Comparison of ENCODE assay signal across 4 worm cellular contexts in the genomic region with DNA sequence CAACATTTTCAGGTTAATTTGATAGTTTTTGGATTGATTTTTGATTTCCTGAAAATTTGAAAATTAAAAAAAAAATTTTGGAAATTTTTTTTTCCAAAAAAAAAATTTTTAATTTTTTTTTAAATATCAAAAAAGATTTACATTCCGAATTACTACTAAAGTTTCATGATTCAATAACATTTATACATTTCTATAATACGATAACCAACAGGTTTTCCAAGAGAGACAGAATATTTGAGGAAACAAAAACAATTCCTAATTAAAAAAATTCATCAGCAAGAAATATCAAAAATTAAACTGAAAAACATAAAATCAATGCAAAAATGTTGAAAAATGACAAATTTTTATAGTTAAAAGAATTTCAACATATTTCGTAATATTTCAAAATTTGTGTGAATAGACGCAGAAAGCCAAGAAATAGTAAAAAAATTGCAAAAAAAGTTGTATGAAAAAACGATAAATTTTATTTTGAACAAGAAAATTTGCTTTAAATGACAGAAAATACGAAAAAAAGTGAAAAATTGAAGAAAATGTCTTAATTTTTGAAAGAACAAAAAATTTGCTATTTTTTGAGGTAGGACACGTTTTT.
TF ChIP-seq lines count a peak whose summit lies in the region.

A gene (minus strand): TSS at position 51 of the 589 bp plus-strand sequence.

TF ChIP-seq in whole organism, L1 larva, 84 proteins besides CTCF, POLR2A, EP300 and RAD21:
- TF ChIP-seq C16A3.4 (tag; optimal IDR thresholded peaks at IDR 0.05; lab: Kevin White, UChicago) (no peak), skn-1 (tag; optimal IDR thresholded peaks at IDR 0.05; lab: Kevin White, UChicago) (peak; percentile 44)

TF ChIP-seq in whole organism, L2 larva, 48 proteins besides CTCF, POLR2A, EP300 and RAD21:
- TF ChIP-seq gmeb-1 (tag; optimal IDR thresholded peaks at IDR 0.05; lab: Kevin White, UChicago): no peak
- TF ChIP-seq nhr-129 (tag; optimal IDR thresholded peaks at IDR 0.05; lab: Kevin White, UChicago): peak; percentile 5

TF ChIP-seq in whole organism, L4 larva, 104 proteins besides CTCF, POLR2A, EP300 and RAD21:
- TF ChIP-seq zip-2 (tag; optimal IDR thresholded peaks at IDR 0.05; lab: Kevin White, UChicago) (peak; percentile 93), daf-8 (GFP tag; IDR thresholded peaks at IDR 0.05; lab: Robert Waterston, UW) (no peak)

TF ChIP-seq in whole organism, young adult, 124 proteins besides CTCF, POLR2A, EP300 and RAD21:
- TF ChIP-seq nhr-120 (GFP tag; IDR thresholded peaks at IDR 0.05; lab: Robert Waterston, UW): no peak
- no peak for TF ChIP-seq lin-54 (GFP tag; optimal IDR thresholded peaks at IDR 0.05; lab: Kevin White, UChicago)
- TF ChIP-seq dpl-1 (GFP tag; optimal IDR thresholded peaks at IDR 0.05; lab: Kevin White, UChicago): no peak
- TF ChIP-seq K11D2.4 (GFP tag; IDR thresholded peaks at IDR 0.05; lab: Robert Waterston, UW): no peak
- no peak for TF ChIP-seq athp-1 (tag; optimal IDR thresholded peaks at IDR 0.05; lab: Kevin White, UChicago)
- peak; percentile 50; the same call in 1 of the 2 replicates for TF ChIP-seq cebp-1 (GFP tag; IDR thresholded peaks at IDR 0.05; lab: Robert Waterston, UW)
- peak; percentile 77 for TF ChIP-seq cebp-1 (tag; optimal IDR thresholded peaks at IDR 0.05; lab: Kevin White, UChicago)
- no peak for TF ChIP-seq C17E4.6 (GFP tag; IDR thresholded peaks at IDR 0.05; lab: Robert Waterston, UW)
